Worm (Caenorhabditis elegans): ENCODE measurements around the gene tbx-41.

Gene tbx-41

DNA sequence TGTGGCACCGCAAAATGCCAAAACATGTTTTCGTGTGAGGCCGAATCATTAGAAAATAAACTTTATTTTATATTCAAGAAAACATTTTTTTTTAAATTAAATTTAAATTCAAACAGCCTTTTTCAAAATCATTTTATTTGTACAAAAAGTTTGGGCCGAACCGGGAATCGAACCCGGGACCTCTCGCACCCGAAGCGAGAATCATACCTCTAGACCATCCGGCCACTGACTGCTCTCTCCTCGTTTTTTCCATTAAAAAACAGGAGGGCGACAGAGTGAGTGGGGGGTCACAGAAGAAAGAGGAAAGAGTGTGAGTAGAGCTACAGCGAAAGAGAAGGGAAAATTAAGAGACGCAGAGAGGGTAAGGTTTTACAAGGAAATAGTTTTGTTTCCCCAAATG lies 15.6 kb downstream of the tbx-41 start:
- TF ChIP-seq cog-1 (tag; optimal IDR thresholded peaks at IDR 0.05): peak; percentile 66
- peak; percentile 78 for TF ChIP-seq T22C8.4 (GFP tag; IDR thresholded peaks at IDR 0.05)
- TF ChIP-seq med-1 (GFP tag; optimal IDR thresholded peaks at IDR 0.05; ENCODE audit: insufficient read depth): peak; percentile 59
- peak; percentile 86 for TF ChIP-seq ref-1 (GFP tag; conservative IDR thresholded peaks at IDR 0.05)
- peak; percentile 76 for TF ChIP-seq klf-2 (GFP tag; conservative IDR thresholded peaks at IDR 0.05)
- TF ChIP-seq tab-1 (GFP tag; IDR thresholded peaks at IDR 0.05): peak; percentile 94
- peak; percentile 85 for TF ChIP-seq ztf-29 (GFP tag; IDR thresholded peaks at IDR 0.05)
- TF ChIP-seq flt-1 (GFP tag; IDR thresholded peaks at IDR 0.05): peak; percentile 94
- TF ChIP-seq ztf-23 (GFP tag; IDR thresholded peaks at IDR 0.05): peak; percentile 88

DNA sequence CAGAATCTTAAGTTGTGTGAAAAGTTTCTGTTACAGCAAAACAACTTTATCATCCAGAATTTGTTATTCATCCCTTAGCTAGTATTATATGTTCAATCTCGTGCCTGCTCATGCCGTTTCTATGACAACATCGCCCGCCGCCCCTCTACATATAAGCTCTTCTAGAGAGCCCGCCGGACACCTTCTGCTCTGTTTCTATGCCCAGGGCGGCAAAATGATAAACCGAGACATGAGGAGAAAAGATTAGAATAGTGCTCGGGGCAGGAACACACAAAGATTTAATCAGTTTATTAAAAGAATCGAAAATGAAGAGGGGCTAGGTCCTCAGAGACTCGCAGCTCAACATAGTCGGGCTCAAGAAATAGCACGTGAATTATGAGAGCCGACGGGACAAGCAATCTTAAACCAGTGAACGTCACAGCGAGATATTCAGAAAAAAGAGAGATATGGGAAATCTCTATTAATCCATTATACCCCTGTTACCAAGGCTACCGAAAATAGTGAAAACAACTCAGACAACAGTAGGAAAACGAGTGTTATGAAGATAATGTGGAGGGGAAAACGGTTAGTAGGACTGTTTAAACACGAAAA lies 23.5 kb downstream of the tbx-41 start:
- no peak for TF ChIP-seq flt-1 (GFP tag; IDR thresholded peaks at IDR 0.05)
- no peak for TF ChIP-seq klf-2 (GFP tag; conservative IDR thresholded peaks at IDR 0.05)
- TF ChIP-seq T22C8.4 (GFP tag; IDR thresholded peaks at IDR 0.05): no peak
- no peak for TF ChIP-seq tab-1 (GFP tag; IDR thresholded peaks at IDR 0.05)
- TF ChIP-seq ztf-29 (GFP tag; IDR thresholded peaks at IDR 0.05): no peak
- TF ChIP-seq cog-1 (tag; optimal IDR thresholded peaks at IDR 0.05): peak; percentile 36

DNA sequence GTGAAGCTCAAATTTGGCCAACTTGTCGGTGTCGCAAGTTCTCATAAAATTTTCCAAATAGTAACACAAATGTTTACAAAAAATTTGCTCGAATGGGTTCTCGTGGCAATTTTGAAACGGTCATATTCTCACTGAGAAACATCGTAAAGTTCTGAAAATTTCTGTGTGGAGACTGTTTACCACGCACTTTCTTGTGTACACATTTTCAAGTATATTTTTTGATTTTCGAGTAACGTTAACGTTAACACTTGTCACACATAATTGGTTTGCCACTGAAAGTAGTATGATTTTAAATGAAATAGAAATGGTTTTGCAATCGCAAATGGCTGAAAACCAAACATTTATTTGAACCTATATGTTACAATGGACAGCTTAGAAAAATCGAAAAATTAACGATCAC lies 25.8 kb downstream of the tbx-41 start:
- TF ChIP-seq klf-2 (GFP tag; conservative IDR thresholded peaks at IDR 0.05) (no peak), ref-1 (GFP tag; conservative IDR thresholded peaks at IDR 0.05) (no peak), cog-1 (tag; optimal IDR thresholded peaks at IDR 0.05) (no peak), flt-1 (GFP tag; IDR thresholded peaks at IDR 0.05) (no peak), ztf-23 (GFP tag; IDR thresholded peaks at IDR 0.05) (no peak), med-1 (GFP tag; optimal IDR thresholded peaks at IDR 0.05; ENCODE audit: insufficient read depth) (no peak), ztf-29 (GFP tag; IDR thresholded peaks at IDR 0.05) (no peak), tab-1 (GFP tag; IDR thresholded peaks at IDR 0.05) (no peak), T22C8.4 (GFP tag; IDR thresholded peaks at IDR 0.05) (no peak)

DNA sequence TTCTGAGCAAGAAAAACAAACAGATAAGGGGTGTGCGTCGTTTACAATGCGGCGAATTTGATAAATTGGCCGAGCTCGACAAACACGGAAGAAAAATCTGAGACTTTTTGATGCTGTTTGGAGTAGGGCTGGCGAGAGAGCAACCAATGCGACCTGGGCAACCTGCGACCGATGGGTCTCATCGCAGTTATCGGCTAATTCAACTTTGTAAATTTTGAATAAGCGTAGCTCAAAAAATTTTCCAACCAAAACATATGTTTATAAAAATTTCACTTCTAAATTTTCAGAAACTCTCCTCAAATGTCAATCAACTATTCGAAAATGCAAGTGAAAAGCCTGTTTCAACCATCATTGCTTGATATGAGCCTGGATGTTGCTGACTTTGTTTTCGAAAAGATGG lies 26.8 kb downstream of the tbx-41 start, which contains the start of gene B0294.3:
Gene B0294.3, plus strand, starts transcription at position 301 of the 400 bp plus-strand sequence.
- TF ChIP-seq klf-2 (GFP tag; conservative IDR thresholded peaks at IDR 0.05) (no peak), T22C8.4 (GFP tag; IDR thresholded peaks at IDR 0.05) (no peak), flt-1 (GFP tag; IDR thresholded peaks at IDR 0.05) (no peak)

DNA sequence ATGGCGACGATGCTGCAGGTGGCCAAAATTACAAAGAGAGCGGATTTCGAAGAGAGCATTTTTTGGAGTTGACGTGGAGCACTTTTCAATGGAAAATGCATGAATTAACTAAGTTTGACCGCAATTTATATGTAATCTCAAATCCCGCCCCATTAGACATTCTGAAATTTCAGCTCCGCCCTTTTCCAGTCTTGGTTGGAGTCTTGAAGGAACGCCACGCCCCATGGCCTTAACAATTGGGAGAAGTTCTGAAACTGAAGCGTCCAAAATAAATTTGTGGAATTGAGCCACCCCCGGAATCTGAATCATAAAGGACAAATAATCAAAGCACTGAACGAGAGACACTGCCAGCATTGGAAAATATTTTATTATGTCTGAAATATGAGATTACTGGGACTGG lies 32.2 kb downstream of the tbx-41 start, which contains the start of gene B0294.1:
Gene B0294.1, minus strand, starts transcription at position 101 of the 400 bp plus-strand sequence.
- TF ChIP-seq cog-1 (tag; optimal IDR thresholded peaks at IDR 0.05) (no peak), med-1 (GFP tag; optimal IDR thresholded peaks at IDR 0.05; ENCODE audit: insufficient read depth) (no peak), ztf-29 (GFP tag; IDR thresholded peaks at IDR 0.05) (no peak), ztf-23 (GFP tag; IDR thresholded peaks at IDR 0.05) (no peak), klf-2 (GFP tag; conservative IDR thresholded peaks at IDR 0.05) (no peak), tab-1 (GFP tag; IDR thresholded peaks at IDR 0.05) (no peak), T22C8.4 (GFP tag; IDR thresholded peaks at IDR 0.05) (no peak), ref-1 (GFP tag; conservative IDR thresholded peaks at IDR 0.05) (no peak), flt-1 (GFP tag; IDR thresholded peaks at IDR 0.05) (no peak)

DNA sequence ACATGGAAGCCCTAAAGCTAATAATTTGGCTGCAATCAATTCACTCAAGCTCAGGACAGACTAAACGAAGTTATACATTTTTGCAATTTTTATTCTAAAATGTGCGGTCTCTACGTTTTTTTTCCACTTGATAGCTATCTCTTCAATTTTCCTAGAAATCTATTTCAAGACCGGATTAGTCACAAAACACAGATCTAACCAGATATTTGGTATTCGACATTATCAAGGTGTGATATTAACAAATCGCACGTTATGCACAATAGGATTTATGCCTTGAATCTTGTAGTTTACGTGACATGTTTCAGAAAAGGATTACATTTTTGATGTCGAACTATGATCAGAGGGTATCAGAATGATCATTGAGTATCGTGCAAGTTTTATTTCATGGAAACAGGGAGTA lies 36.4 kb downstream of the tbx-41 start:
- no peak for TF ChIP-seq tab-1 (GFP tag; IDR thresholded peaks at IDR 0.05)
- no peak for TF ChIP-seq T22C8.4 (GFP tag; IDR thresholded peaks at IDR 0.05)
- no peak for TF ChIP-seq cog-1 (tag; optimal IDR thresholded peaks at IDR 0.05)
- no peak for TF ChIP-seq med-1 (GFP tag; optimal IDR thresholded peaks at IDR 0.05; ENCODE audit: insufficient read depth)
- TF ChIP-seq ztf-23 (GFP tag; IDR thresholded peaks at IDR 0.05): no peak
- no peak for TF ChIP-seq ref-1 (GFP tag; conservative IDR thresholded peaks at IDR 0.05)
- no peak for TF ChIP-seq klf-2 (GFP tag; conservative IDR thresholded peaks at IDR 0.05)
- no peak for TF ChIP-seq flt-1 (GFP tag; IDR thresholded peaks at IDR 0.05)
- no peak for TF ChIP-seq ztf-29 (GFP tag; IDR thresholded peaks at IDR 0.05)

DNA sequence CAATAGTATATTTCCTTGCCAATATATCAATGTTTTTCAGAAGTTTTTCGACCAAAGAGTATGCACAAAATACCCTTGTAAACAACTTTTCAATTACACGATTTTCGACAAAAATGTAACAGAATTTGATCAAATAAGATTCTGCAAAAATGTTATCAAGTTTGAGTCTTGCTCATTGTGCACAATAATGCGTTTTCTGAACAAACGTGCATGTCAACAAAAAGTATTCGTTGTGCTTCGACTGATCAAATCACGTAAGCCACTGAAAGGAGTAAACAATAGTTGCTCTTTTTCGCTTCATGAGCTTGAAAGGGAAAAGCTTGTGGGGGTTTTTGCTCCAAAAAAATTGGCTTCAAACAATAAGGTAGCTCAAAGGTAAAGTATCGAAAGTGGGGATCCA lies 42.0 kb downstream of the tbx-41 start:
- TF ChIP-seq ztf-23 (GFP tag; IDR thresholded peaks at IDR 0.05) (no peak), med-1 (GFP tag; optimal IDR thresholded peaks at IDR 0.05; ENCODE audit: insufficient read depth) (no peak), klf-2 (GFP tag; conservative IDR thresholded peaks at IDR 0.05) (no peak), ztf-29 (GFP tag; IDR thresholded peaks at IDR 0.05) (no peak), T22C8.4 (GFP tag; IDR thresholded peaks at IDR 0.05) (no peak), tab-1 (GFP tag; IDR thresholded peaks at IDR 0.05) (no peak), ref-1 (GFP tag; conservative IDR thresholded peaks at IDR 0.05) (no peak), flt-1 (GFP tag; IDR thresholded peaks at IDR 0.05) (no peak), cog-1 (tag; optimal IDR thresholded peaks at IDR 0.05) (no peak)

DNA sequence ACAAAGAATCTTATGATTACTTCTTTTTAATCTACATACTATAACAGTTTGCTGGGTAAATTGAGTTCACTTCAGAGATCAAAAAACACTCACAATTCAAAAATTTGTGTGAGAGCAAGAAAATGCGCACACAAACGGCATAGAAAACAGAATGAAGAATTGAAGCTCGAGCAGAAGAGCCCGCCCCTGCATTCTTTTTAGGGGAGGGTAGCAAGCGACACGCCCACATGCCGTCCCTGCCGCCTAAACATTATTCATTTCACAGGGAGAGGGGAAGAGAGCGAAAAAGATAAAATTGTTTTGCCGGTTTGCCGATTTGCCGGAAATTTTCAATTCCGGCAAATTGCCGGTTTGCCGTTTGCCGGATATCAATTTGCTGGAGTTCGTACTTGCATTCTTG lies 44.3 kb downstream of the tbx-41 start:
- TF ChIP-seq T22C8.4 (GFP tag; IDR thresholded peaks at IDR 0.05) (peak; percentile 39; the same call in 1 of the 2 replicates), ztf-29 (GFP tag; IDR thresholded peaks at IDR 0.05) (no peak; the same call in 1 of the 2 replicates), ztf-23 (GFP tag; IDR thresholded peaks at IDR 0.05) (peak; percentile 71), flt-1 (GFP tag; IDR thresholded peaks at IDR 0.05) (peak; percentile 8; the same call in 1 of the 2 replicates), tab-1 (GFP tag; IDR thresholded peaks at IDR 0.05) (0 out of 2 replicates have a peak, but pooled peaks have one; percentile 48), med-1 (GFP tag; optimal IDR thresholded peaks at IDR 0.05; ENCODE audit: insufficient read depth) (no peak)

DNA sequence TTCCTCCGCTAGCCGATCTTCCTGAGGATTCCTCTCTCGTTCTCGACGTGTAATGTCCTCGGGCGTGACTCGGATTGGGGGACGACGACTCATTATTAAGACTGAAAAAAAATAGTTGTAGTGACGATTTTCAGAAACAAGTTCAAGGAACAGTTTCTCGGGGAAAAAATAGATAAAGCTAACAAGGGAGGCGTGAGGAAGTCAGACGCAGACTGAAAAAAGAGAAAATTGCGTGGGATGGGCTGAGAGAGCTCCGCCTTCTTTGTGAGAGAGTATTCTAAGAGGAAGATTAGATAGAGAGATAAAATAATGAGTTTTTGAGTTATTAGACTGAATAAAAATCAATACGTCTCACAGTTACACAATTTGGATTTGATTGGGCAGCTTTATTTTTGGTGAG lies 48.2 kb downstream of the tbx-41 start, which contains the start of gene ZC53.1:
Gene ZC53.1, minus strand, starts transcription at position 101 of the 400 bp plus-strand sequence.
- TF ChIP-seq cog-1 (tag; optimal IDR thresholded peaks at IDR 0.05): no peak
- no peak for TF ChIP-seq tab-1 (GFP tag; IDR thresholded peaks at IDR 0.05)
- no peak for TF ChIP-seq ref-1 (GFP tag; conservative IDR thresholded peaks at IDR 0.05)
- no peak for TF ChIP-seq med-1 (GFP tag; optimal IDR thresholded peaks at IDR 0.05; ENCODE audit: insufficient read depth)
- TF ChIP-seq flt-1 (GFP tag; IDR thresholded peaks at IDR 0.05): no peak
- no peak for TF ChIP-seq ztf-23 (GFP tag; IDR thresholded peaks at IDR 0.05)
- no peak for TF ChIP-seq ztf-29 (GFP tag; IDR thresholded peaks at IDR 0.05)
- TF ChIP-seq T22C8.4 (GFP tag; IDR thresholded peaks at IDR 0.05): no peak
- no peak for TF ChIP-seq klf-2 (GFP tag; conservative IDR thresholded peaks at IDR 0.05)

DNA sequence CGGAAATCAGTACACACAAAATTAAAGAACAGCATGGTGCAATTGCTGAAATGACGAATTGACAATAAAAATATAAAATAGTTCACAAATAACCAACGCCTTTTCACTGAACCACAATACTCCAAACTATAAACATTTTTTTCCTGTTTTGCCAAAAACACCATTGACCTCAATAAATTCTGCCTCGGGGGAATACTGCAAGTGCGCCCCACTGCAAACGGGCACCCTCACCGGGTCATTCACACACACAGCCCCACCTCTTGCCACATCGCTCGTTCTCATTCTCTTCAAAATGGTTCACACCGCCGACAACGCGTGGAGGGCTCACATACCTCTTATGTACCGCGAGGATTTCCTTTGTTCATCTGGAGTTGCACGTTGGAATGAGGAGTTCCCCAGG lies 50.0 kb downstream of the tbx-41 start, which contains the start of gene rgs-9:
Gene rgs-9, plus strand, starts transcription at position 237 of the 400 bp plus-strand sequence.
- no peak for TF ChIP-seq klf-2 (GFP tag; conservative IDR thresholded peaks at IDR 0.05)
- TF ChIP-seq T22C8.4 (GFP tag; IDR thresholded peaks at IDR 0.05): no peak
- TF ChIP-seq ztf-23 (GFP tag; IDR thresholded peaks at IDR 0.05): no peak
- TF ChIP-seq ztf-29 (GFP tag; IDR thresholded peaks at IDR 0.05): no peak
- TF ChIP-seq cog-1 (tag; optimal IDR thresholded peaks at IDR 0.05): no peak
- no peak for TF ChIP-seq flt-1 (GFP tag; IDR thresholded peaks at IDR 0.05)
- no peak for TF ChIP-seq tab-1 (GFP tag; IDR thresholded peaks at IDR 0.05)
- no peak for TF ChIP-seq med-1 (GFP tag; optimal IDR thresholded peaks at IDR 0.05; ENCODE audit: insufficient read depth)
- no peak for TF ChIP-seq ref-1 (GFP tag; conservative IDR thresholded peaks at IDR 0.05)
